Fruit fly (Drosophila melanogaster) whole organism, embryonic: Measurements from ENCODE around the gene Tis11.

Experiments used
- Asciz ChIP-seq: fragments of 200-800 bp; sonication (Bioruptor generic); optimal IDR thresholded peaks from 2 replicates; lab custom pipeline; 2017; ENCODE audit warnings: missing biosample characterization, mild to moderate bottlenecking, missing genetic modification characterization, missing genetic modification reagents
- BEAF-32 ChIP-seq: fragments of 200-800 bp; sonication (Bioruptor generic); optimal IDR thresholded peaks from 3 replicates; lab custom pipeline; 2017; ENCODE audit warnings: missing biosample characterization, missing genetic modification characterization, mild to moderate bottlenecking, moderate library complexity, missing genetic modification reagents
- CG10462 ChIP-seq: fragments of 200-800 bp; sonication (Bioruptor generic); optimal IDR thresholded peaks from 2 replicates; lab custom pipeline; 2016; ENCODE audit warnings: missing biosample characterization, missing genetic modification characterization
- CG14050 ChIP-seq: fragments of 200-800 bp; sonication (Bioruptor generic); IDR thresholded peaks from 3 replicates; pipeline ENCODE4 v1.3.6; 2022; ENCODE audit warnings: missing biosample characterization, missing genetic modification characterization
- CG15479 ChIP-seq: fragments of 200-800 bp; sonication (Bioruptor generic); optimal IDR thresholded peaks from 3 replicates; lab custom pipeline; 2019; ENCODE audit warnings: missing biosample characterization, mild to moderate bottlenecking, missing genetic modification characterization, moderate library complexity
- CG16779 ChIP-seq: fragments of 200-800 bp; sonication (Bioruptor generic); IDR thresholded peaks from 2 replicates; pipeline ENCODE4 v1.3.6; 2022; ENCODE audit warnings: missing biosample characterization, missing genetic modification characterization
- CG17385 ChIP-seq: fragments of 200-800 bp; sonication (Bioruptor generic); optimal IDR thresholded peaks from 3 replicates; lab custom pipeline; 2018; ENCODE audit warnings: missing biosample characterization, mild to moderate bottlenecking, missing genetic modification characterization
- CG17802 ChIP-seq: fragments of 200-800 bp; sonication (Bioruptor generic); optimal IDR thresholded peaks from 2 replicates; lab custom pipeline; 2018; ENCODE audit warnings: missing biosample characterization, mild to moderate bottlenecking, missing genetic modification characterization, moderate library complexity
- CG31365 ChIP-seq: fragments of 200-800 bp; sonication (Bioruptor generic); optimal IDR thresholded peaks from 2 replicates; lab custom pipeline; 2018; ENCODE audit warnings: missing biosample characterization, mild to moderate bottlenecking, missing genetic modification characterization
- CG43689 ChIP-seq: fragments of 200-800 bp; sonication (Bioruptor generic); IDR thresholded peaks from 2 replicates; pipeline ENCODE4 v1.3.6; 2022; ENCODE audit warnings: missing biosample characterization, missing genetic modification characterization
- CG4854 ChIP-seq: fragments of 200-800 bp; sonication (Bioruptor generic); optimal IDR thresholded peaks from 2 replicates; lab custom pipeline; 2016; ENCODE audit warnings: missing biosample characterization, missing genetic modification characterization, inconsistent platforms
- CG7928 ChIP-seq: fragments of 200-800 bp; sonication (Bioruptor generic); optimal IDR thresholded peaks from 2 replicates; lab custom pipeline; 2017; ENCODE audit warnings: missing biosample characterization, mild to moderate bottlenecking, missing genetic modification characterization
- CG8089 ChIP-seq: fragments of 200-800 bp; sonication (Bioruptor generic); optimal IDR thresholded peaks from 3 replicates; lab custom pipeline; 2016; ENCODE audit warnings: missing biosample characterization, missing genetic modification characterization
- CG8281 ChIP-seq: fragments of 200-800 bp; sonication (Bioruptor generic); optimal IDR thresholded peaks from 2 replicates; lab custom pipeline; 2018; ENCODE audit warnings: missing biosample characterization, mild to moderate bottlenecking, missing genetic modification characterization, moderate library complexity
- CG9797 ChIP-seq: fragments of 200-800 bp; sonication (Bioruptor generic); optimal IDR thresholded peaks from 3 replicates; lab custom pipeline; 2018; ENCODE audit warnings: missing biosample characterization, mild to moderate bottlenecking, missing genetic modification characterization
- D ChIP-seq, 2 experiments: fragments of 200-800 bp in 1 of 2; fragments of >200 bp in 1 of 2; sonication (Bioruptor generic) in 1 of 2; optimal IDR thresholded peaks; 2 replicates in 1 of 2; 3 replicates in 1 of 2; lab custom pipeline; 2017; ENCODE audit warnings: mild to moderate bottlenecking in 1 of 2, missing biosample characterization in 1 of 2, missing genetic modification characterization in 1 of 2, missing genetic modification reagents in 1 of 2
- Dll ChIP-seq: fragments of 200-800 bp; sonication (Bioruptor generic); IDR thresholded peaks from 4 replicates; pipeline ENCODE4 v1.3.6; 2022; ENCODE audit warnings: missing biosample characterization, missing genetic modification characterization; ENCODE audit not compliant: partially characterized antibody
- Doc3 ChIP-seq: fragments of 200-800 bp; sonication (Bioruptor generic); IDR thresholded peaks from 3 replicates; pipeline ENCODE4 v1.3.6; 2022; ENCODE audit warnings: missing biosample characterization, missing genetic modification characterization; ENCODE audit not compliant: partially characterized antibody
- Dref ChIP-seq: fragments of 200-800 bp; sonication (Bioruptor generic); IDR thresholded peaks from 2 replicates; pipeline ENCODE4 v1.3.6; 2022; ENCODE audit warnings: missing biosample characterization, missing genetic modification characterization
- E2f2 ChIP-seq: fragments of 200-800 bp; sonication (Bioruptor generic); IDR thresholded peaks from 2 replicates; pipeline ENCODE4 v1.3.6; 2022; ENCODE audit warnings: missing biosample characterization, missing genetic modification characterization
- Hr3 ChIP-seq: fragments of 200-800 bp; sonication (Bioruptor generic); optimal IDR thresholded peaks from 3 replicates; lab custom pipeline; 2016; ENCODE audit warnings: missing biosample characterization, missing genetic modification characterization
- NC2β ChIP-seq: fragments of 200-800 bp; sonication (Bioruptor generic); optimal IDR thresholded peaks from 2 replicates; lab custom pipeline; 2016; ENCODE audit warnings: missing biosample characterization, missing genetic modification characterization
- PHDP ChIP-seq: fragments of 200-800 bp; sonication (Bioruptor generic); optimal IDR thresholded peaks from 3 replicates; lab custom pipeline; 2018; ENCODE audit warnings: missing biosample characterization, mild to moderate bottlenecking, missing genetic modification characterization, moderate library complexity
- Side ChIP-seq: fragments of 200-800 bp; sonication (Bioruptor generic); optimal IDR thresholded peaks from 2 replicates; lab custom pipeline; 2016; ENCODE audit warnings: missing biosample characterization, missing genetic modification characterization
- TFAM ChIP-seq: fragments of 200-800 bp; sonication (Bioruptor generic); optimal IDR thresholded peaks from 2 replicates; lab custom pipeline; 2017; ENCODE audit warnings: missing biosample characterization, missing genetic modification characterization, inconsistent platforms
- Taf1 ChIP-seq: fragments of 200-800 bp; sonication (Bioruptor generic); IDR thresholded peaks from 2 replicates; pipeline ENCODE4 v1.3.6; 2022; ENCODE audit warnings: missing biosample characterization, missing genetic modification characterization
- ab ChIP-seq: fragments of 200-800 bp; sonication (Bioruptor generic); optimal IDR thresholded peaks from 2 replicates; lab custom pipeline; 2016; ENCODE audit warnings: missing biosample characterization, missing genetic modification characterization
- ac ChIP-seq: fragments of 200-800 bp; sonication (Bioruptor generic); optimal IDR thresholded peaks from 3 replicates; lab custom pipeline; 2017; ENCODE audit warnings: missing biosample characterization, mild to moderate bottlenecking, missing genetic modification characterization
- bbx ChIP-seq: fragments of 200-800 bp; sonication (Bioruptor generic); IDR thresholded peaks from 2 replicates; pipeline ENCODE4 v1.3.6; 2022; ENCODE audit warnings: missing biosample characterization, missing genetic modification characterization; ENCODE audit not compliant: partially characterized antibody
- chn ChIP-seq: fragments of 200-800 bp; sonication (Bioruptor generic); optimal IDR thresholded peaks from 2 replicates; lab custom pipeline; 2016; ENCODE audit warnings: missing biosample characterization, missing genetic modification characterization
- crc ChIP-seq: fragments of 200-800 bp; sonication (Bioruptor generic); optimal IDR thresholded peaks from 2 replicates; lab custom pipeline; 2016; ENCODE audit warnings: missing biosample characterization, missing genetic modification characterization
- croc ChIP-seq: fragments of 200-800 bp; sonication (Bioruptor generic); conservative IDR thresholded peaks from 3 replicates; pipeline ENCODE4 v1.3.6; 2022; ENCODE audit warnings: missing biosample characterization, missing genetic modification characterization
- her ChIP-seq: fragments of 200-800 bp; sonication (Bioruptor generic); optimal IDR thresholded peaks from 2 replicates; lab custom pipeline; 2016; ENCODE audit warnings: missing biosample characterization, missing genetic modification characterization
- jumu ChIP-seq: fragments of 200-800 bp; sonication (Bioruptor generic); optimal IDR thresholded peaks from 3 replicates; lab custom pipeline; 2016; ENCODE audit warnings: missing biosample characterization, missing genetic modification characterization
- knrl ChIP-seq: fragments of 200-800 bp; sonication (Bioruptor generic); IDR thresholded peaks from 3 replicates; pipeline ENCODE4 v1.3.6; 2022; ENCODE audit warnings: missing biosample characterization, missing genetic modification characterization; ENCODE audit not compliant: partially characterized antibody
- lbe ChIP-seq: fragments of 200-800 bp; sonication (Bioruptor generic); optimal IDR thresholded peaks from 2 replicates; lab custom pipeline; 2016; ENCODE audit warnings: missing biosample characterization, mild to moderate bottlenecking, missing genetic modification characterization
- lmd ChIP-seq: fragments of 200-800 bp; sonication (Bioruptor generic); IDR thresholded peaks from 2 replicates; pipeline ENCODE4 v1.3.6; 2022; ENCODE audit warnings: missing biosample characterization, missing genetic modification characterization
- nom ChIP-seq: fragments of 200-800 bp; sonication (Bioruptor generic); optimal IDR thresholded peaks from 2 replicates; lab custom pipeline; 2017; ENCODE audit warnings: missing biosample characterization, missing genetic modification characterization, mild to moderate bottlenecking, moderate library complexity, missing genetic modification reagents
- onecut ChIP-seq: fragments of 200-800 bp; sonication (Bioruptor generic); IDR thresholded peaks from 2 replicates; pipeline ENCODE4 v1.3.6; 2022; ENCODE audit warnings: missing biosample characterization, missing genetic modification characterization
- phol ChIP-seq: fragments of 200-800 bp; sonication (Bioruptor generic); optimal IDR thresholded peaks from 3 replicates; lab custom pipeline; 2018; ENCODE audit warnings: missing biosample characterization, mild to moderate bottlenecking, missing genetic modification characterization, moderate library complexity
- pum ChIP-seq: fragments of 200-800 bp; sonication (Bioruptor generic); optimal IDR thresholded peaks from 2 replicates; lab custom pipeline; 2016; ENCODE audit warnings: missing biosample characterization, missing genetic modification characterization
- row ChIP-seq: fragments of 200-800 bp; sonication (Bioruptor generic); IDR thresholded peaks from 3 replicates; pipeline ENCODE4 v1.3.6; 2022; ENCODE audit warnings: missing biosample characterization, missing genetic modification characterization
- slbo ChIP-seq: fragments of 200-800 bp; sonication (Bioruptor generic); IDR thresholded peaks from 2 replicates; pipeline ENCODE4 v1.3.6; 2022; ENCODE audit warnings: missing biosample characterization, missing genetic modification characterization
- slp2 ChIP-seq: fragments of 200-800 bp; sonication (Bioruptor generic); optimal IDR thresholded peaks from 2 replicates; lab custom pipeline; 2016; ENCODE audit warnings: missing biosample characterization, missing genetic modification characterization
- ssp ChIP-seq: fragments of 200-800 bp; sonication (Bioruptor generic); IDR thresholded peaks from 2 replicates; pipeline ENCODE4 v1.3.6; 2022; ENCODE audit warnings: missing biosample characterization, missing genetic modification characterization
- stc ChIP-seq: fragments of 200-800 bp; sonication (Bioruptor generic); IDR thresholded peaks from 2 replicates; pipeline ENCODE4 v1.3.6; 2022; ENCODE audit warnings: missing biosample characterization, missing genetic modification characterization
- tup ChIP-seq: fragments of 200-800 bp; sonication (Bioruptor generic); optimal IDR thresholded peaks from 2 replicates; lab custom pipeline; 2016; ENCODE audit warnings: missing biosample characterization, mild to moderate bottlenecking, missing genetic modification characterization, moderate library complexity
- z ChIP-seq: fragments of 200-800 bp; sonication (Bioruptor generic); IDR thresholded peaks from 3 replicates; pipeline ENCODE4 v1.3.6; 2022; ENCODE audit warnings: missing biosample characterization, missing genetic modification characterization

Gene Tis11

dm6 chrX:12631317-12632156 is 27.7 kb upstream of the Tis11 start, which contains the start of gene Tomosyn (continued):
- TF ChIP-seq lbe (no peak), ab (GFP tag; lab: Kevin White, UChicago) (no peak), CG7928 (GFP tag; lab: Kevin White, UChicago) (no peak), crc (GFP tag; lab: Kevin White, UChicago) (no peak), slbo (GFP tag; lab: Robert Waterston, UW) (no peak), Side (GFP tag; lab: Kevin White, UChicago) (peak; percentile 19), CG43689 (GFP tag; lab: Robert Waterston, UW) (no peak), CG17385 (GFP tag; lab: Kevin White, UChicago) (no peak), CG16779 (GFP tag; lab: Robert Waterston, UW) (no peak), CG14050 (GFP tag; lab: Robert Waterston, UW) (no peak; the same call in 2 of the 3 replicates), CG31365 (no peak), bbx (GFP tag; lab: Robert Waterston, UW) (peak; percentile 86), knrl (GFP tag; lab: Robert Waterston, UW) (peak; percentile 77; the same call in 2 of the 3 replicates), Asciz (no peak), croc (GFP tag; lab: Robert Waterston, UW) (no peak; the same call in 2 of the 3 replicates), TFAM (no peak), Dref (GFP tag; lab: Robert Waterston, UW) (peak; percentile 93), Doc3 (GFP tag; lab: Robert Waterston, UW) (peak; percentile 62), ac (GFP tag; lab: Kevin White, UChicago) (no peak), CG4854 (peak; percentile 22), nom (GFP tag; lab: Kevin White, UChicago) (no peak), CG17802 (no peak), Hr3 (GFP tag; lab: Kevin White, UChicago) (peak; percentile 35), stc (GFP tag; lab: Robert Waterston, UW) (no peak), CG10462 (GFP tag; lab: Kevin White, UChicago) (no peak), lmd (peak; percentile 39; the same call in 1 of the 2 replicates), BEAF-32 (GFP tag; lab: Kevin White, UChicago) (peak; percentile 82), chn (GFP tag; lab: Kevin White, UChicago) (peak; percentile 27), CG15479 (GFP tag; lab: Kevin White, UChicago) (no peak), CG8089 (GFP tag; lab: Kevin White, UChicago) (no peak), E2f2 (GFP tag; lab: Robert Waterston, UW) (peak; percentile 44; the same call in 1 of the 2 replicates), ssp (GFP tag; lab: Robert Waterston, UW) (peak; percentile 49), CG9797 (GFP tag; lab: Kevin White, UChicago) (peak; percentile 59), z (GFP tag; lab: Robert Waterston, UW) (no peak), pum (GFP tag; lab: Kevin White, UChicago) (peak; percentile 13), her (GFP tag; lab: Kevin White, UChicago) (peak; percentile 48), CG8281 (tag; lab: Kevin White, UChicago) (no peak), PHDP (tag; lab: Kevin White, UChicago) (peak; percentile 35), row (GFP tag; lab: Robert Waterston, UW) (peak; percentile 77), onecut (GFP tag; lab: Robert Waterston, UW) (no peak), Taf1 (GFP tag; lab: Robert Waterston, UW) (no peak), tup (GFP tag; lab: Kevin White, UChicago) (no peak), Dll (GFP tag; lab: Robert Waterston, UW) (peak; percentile 75), slp2 (GFP tag; lab: Kevin White, UChicago) (no peak), phol (peak; percentile 55), jumu (GFP tag; lab: Kevin White, UChicago) (peak; percentile 16), D (optimal IDR thresholded peaks at IDR 0.05; lab: Kevin White, UChicago) (no peak), D (GFP tag; optimal IDR thresholded peaks at IDR 0.05; lab: Kevin White, UChicago) (no peak), NC2β (GFP tag; lab: Kevin White, UChicago) (peak; percentile 52)
